Worm (Caenorhabditis elegans) whole organism, young adult: ENCODE data around the gene Y43F8B.25.

Experiments used
- C17E4.6 ChIP-seq: fragments of 200-800 bp; sonication (Bioruptor generic); IDR thresholded peaks from 2 replicates; pipeline ENCODE4 v1.3.6; 2022; ENCODE audit warnings: missing genetic modification reagents, missing genetic modification characterization, missing compliant biosample characterization
- T07F8.4 ChIP-seq: sonication (generic microtip); optimal IDR thresholded peaks from 2 replicates; lab custom pipeline; 2016; ENCODE audit warnings: mild to moderate bottlenecking, missing genetic modification characterization, moderate library complexity, missing compliant biosample characterization
- ama-1 ChIP-seq, 3 experiments: fragments of 150-350 bp in 1 of 3; sonication (generic microtip) in 2 of 3; optimal IDR thresholded peaks; 2 replicates each; lab custom pipeline; 2014 to 2018; ENCODE audit warnings: missing biosample characterization in 2 of 3, missing genetic modification characterization in 2 of 3, missing genetic modification reagents in 2 of 3
- chd-7 ChIP-seq: sonication (generic microtip); optimal IDR thresholded peaks from 2 replicates; lab custom pipeline; 2016; ENCODE audit warnings: mild to moderate bottlenecking, missing genetic modification characterization, moderate library complexity, missing compliant biosample characterization
- dpl-1 ChIP-seq: fragments of 150-350 bp; optimal IDR thresholded peaks from 2 replicates; lab custom pipeline; 2014; ENCODE audit warnings: missing biosample characterization, missing genetic modification reagents, missing genetic modification characterization
- efl-1 ChIP-seq: fragments of 150-350 bp; optimal IDR thresholded peaks from 2 replicates; lab custom pipeline; 2014; ENCODE audit warnings: missing biosample characterization, missing genetic modification reagents, missing genetic modification characterization
- nfya-2 ChIP-seq: fragments of 200-800 bp; sonication (Bioruptor generic); IDR thresholded peaks from 2 replicates; pipeline ENCODE4 v1.3.6; 2022; ENCODE audit warnings: missing genetic modification reagents, missing genetic modification characterization, missing compliant biosample characterization

ce11 chrV:19501389-19501788 lies 38.7 kb downstream of the Y43F8B.25 start:
- TF ChIP-seq T07F8.4 (tag; lab: Kevin White, UChicago), result no peak
- TF ChIP-seq ama-1 (optimal IDR thresholded peaks at IDR 0.05; lab: Kevin White, UChicago), result no peak
- TF ChIP-seq ama-1 (GFP tag; optimal IDR thresholded peaks at IDR 0.05; lab: Kevin White, UChicago), result no peak
- no peak for TF ChIP-seq C17E4.6
- no peak for TF ChIP-seq chd-7 (tag; lab: Kevin White, UChicago)
- no peak for TF ChIP-seq nfya-2 (GFP tag; lab: Robert Waterston, UW)
- no peak for TF ChIP-seq dpl-1 (GFP tag; lab: Kevin White, UChicago)
- TF ChIP-seq efl-1 (GFP tag; lab: Kevin White, UChicago), result no peak
